1 worm cellular context compared by ENCODE assay signal in genomic region chrII:8124867-8125266, ce11.
A peak's percentile ranks its signal among the peaks of the same experiment; 100 is the strongest.
TF ChIP-seq lines count a peak whose summit lies in the region.

Gene ire-1 (minus strand): TSS chrII:8124910.

TF ChIP-seq in whole organism, L1 larva, 84 proteins besides CTCF, POLR2A, EP300 and RAD21 (continued from another document):
- TF ChIP-seq snu-23 (GFP tag; optimal IDR thresholded peaks at IDR 0.05; lab: Kevin White, UChicago), result peak; percentile 72
- peak; percentile 65 for TF ChIP-seq nhr-71 (tag; optimal IDR thresholded peaks at IDR 0.05; lab: Kevin White, UChicago)
- TF ChIP-seq lin-35 (GFP tag; optimal IDR thresholded peaks at IDR 0.05; lab: Kevin White, UChicago), result peak; percentile 71 to 88
- TF ChIP-seq aha-1 (tag; optimal IDR thresholded peaks at IDR 0.05; lab: Kevin White, UChicago), result no peak
